Fruit fly (Drosophila melanogaster): ENCODE data around the gene Muc30E.

The Muc30E gene

dm6 chr2L:9949178-9950062 lies 46.5 kb upstream of the Muc30E start (continued):
- TF ChIP-seq CG31627 (GFP tag; optimal IDR thresholded peaks at IDR 0.05) (no peak), esn (GFP tag; optimal IDR thresholded peaks at IDR 0.05) (no peak), Gug (GFP tag; IDR thresholded peaks at IDR 0.05) (no peak), svp (GFP tag) (peak; percentile 60), CG10631 (GFP tag; optimal IDR thresholded peaks at IDR 0.05) (no peak), CG8319 (GFP tag; optimal IDR thresholded peaks at IDR 0.05) (no peak), spab (GFP tag; optimal IDR thresholded peaks at IDR 0.05) (no peak), CG32006 (GFP tag; optimal IDR thresholded peaks at IDR 0.05) (no peak), CG15336 (GFP tag; IDR thresholded peaks at IDR 0.05) (no peak), CG11762 (GFP tag; optimal IDR thresholded peaks at IDR 0.05; ENCODE audit: insufficient read depth) (no peak), CG1621 (tag; optimal IDR thresholded peaks at IDR 0.05) (no peak), CG6808 (GFP tag; optimal IDR thresholded peaks at IDR 0.05) (peak; percentile 16), Lpt (GFP tag; optimal IDR thresholded peaks at IDR 0.05) (no peak), fd85E (GFP tag; optimal IDR thresholded peaks at IDR 0.05) (no peak), CG11902 (GFP tag; optimal IDR thresholded peaks at IDR 0.05) (no peak), Eip75B (GFP tag; optimal IDR thresholded peaks at IDR 0.05) (no peak)

dm6 chr2L:9948520-9948858 lies 45.6 kb upstream of the Muc30E start:
- peak; percentile 89 for TF ChIP-seq svp (GFP tag)
- no peak for TF ChIP-seq CG6163 (GFP tag; IDR thresholded peaks at IDR 0.05)
- TF ChIP-seq CG6808 (GFP tag; optimal IDR thresholded peaks at IDR 0.05): peak; percentile 0

dm6 chr2L:9947738-9948519 lies 45.0 kb upstream of the Muc30E start:
- peak; percentile 50 for TF ChIP-seq esn (GFP tag; optimal IDR thresholded peaks at IDR 0.05)
- no peak for TF ChIP-seq CG15336 (GFP tag; IDR thresholded peaks at IDR 0.05)
- TF ChIP-seq Eip75B (GFP tag; optimal IDR thresholded peaks at IDR 0.05): no peak
- no peak for TF ChIP-seq CG34406 (GFP tag; optimal IDR thresholded peaks at IDR 0.05)
- peak in 1 of 2 experiments; percentile 12 for TF ChIP-seq salr (GFP tag; optimal IDR thresholded peaks at IDR 0.05)
- TF ChIP-seq Ets96B (tag; optimal IDR thresholded peaks at IDR 0.05): no peak
- TF ChIP-seq vri (GFP tag; optimal IDR thresholded peaks at IDR 0.05): peak; percentile 99
- no peak for TF ChIP-seq CG6854 (GFP tag; optimal IDR thresholded peaks at IDR 0.05)
- TF ChIP-seq CG32006 (GFP tag; optimal IDR thresholded peaks at IDR 0.05): peak; percentile 46
- peak; percentile 29 for TF ChIP-seq pdm3 (GFP tag; optimal IDR thresholded peaks at IDR 0.05)
- peak; percentile 5 for TF ChIP-seq Hr4 (GFP tag; optimal IDR thresholded peaks at IDR 0.05)
- TF ChIP-seq CG6808 (GFP tag; optimal IDR thresholded peaks at IDR 0.05): no peak
- TF ChIP-seq eg (GFP tag; IDR thresholded peaks at IDR 0.05): peak; percentile 23; the same call in 1 of the 3 replicates
- peak; percentile 13 for TF ChIP-seq CG1621 (tag; optimal IDR thresholded peaks at IDR 0.05)
- TF ChIP-seq lz (GFP tag; optimal IDR thresholded peaks at IDR 0.05): no peak
- peak; percentile 22 for TF ChIP-seq Smox (GFP tag; optimal IDR thresholded peaks at IDR 0.05)
- TF ChIP-seq CG6792 (GFP tag; optimal IDR thresholded peaks at IDR 0.05): no peak
- no peak for TF ChIP-seq CG3919 (GFP tag; optimal IDR thresholded peaks at IDR 0.05)
- TF ChIP-seq ss (GFP tag; optimal IDR thresholded peaks at IDR 0.05): peak; percentile 0 to 14
- no peak for TF ChIP-seq Sox102F (GFP tag; optimal IDR thresholded peaks at IDR 0.05)
- peak; percentile 85 for TF ChIP-seq Eip78C (GFP tag)
- TF ChIP-seq net (GFP tag; optimal IDR thresholded peaks at IDR 0.05): no peak
- TF ChIP-seq Eip93F (GFP tag; optimal IDR thresholded peaks at IDR 0.05): peak; percentile 87
- TF ChIP-seq topi (GFP tag; optimal IDR thresholded peaks at IDR 0.05): peak; percentile 22
- no peak for TF ChIP-seq Blimp-1 (GFP tag; optimal IDR thresholded peaks at IDR 0.05)
- TF ChIP-seq CG6163 (GFP tag; IDR thresholded peaks at IDR 0.05): 0 out of 3 replicates have a peak, but pooled peaks have one; percentile 49
- TF ChIP-seq OdsH (GFP tag; optimal IDR thresholded peaks at IDR 0.05): peak; percentile 10
- TF ChIP-seq CG9139 (GFP tag; optimal IDR thresholded peaks at IDR 0.05): no peak
- no peak for TF ChIP-seq Met (GFP tag; optimal IDR thresholded peaks at IDR 0.05)
- TF ChIP-seq Lpt (GFP tag; optimal IDR thresholded peaks at IDR 0.05): no peak
- TF ChIP-seq CG8319 (GFP tag; optimal IDR thresholded peaks at IDR 0.05): no peak
- peak; percentile 34 for TF ChIP-seq Sox14 (GFP tag; optimal IDR thresholded peaks at IDR 0.05)
- peak; percentile 4 for TF ChIP-seq CG31627 (GFP tag; optimal IDR thresholded peaks at IDR 0.05)
- no peak for TF ChIP-seq CG10631 (GFP tag; optimal IDR thresholded peaks at IDR 0.05)
- TF ChIP-seq Hr39 (GFP tag; optimal IDR thresholded peaks at IDR 0.05): peak; percentile 6
- TF ChIP-seq Sox15 (GFP tag; optimal IDR thresholded peaks at IDR 0.05): no peak
